Worm (Caenorhabditis elegans): ENCODE measurements around the gene fars-3.
A peak's percentile ranks its signal among the peaks of the same experiment; 100 is the strongest.

fars-3 gene

DNA sequence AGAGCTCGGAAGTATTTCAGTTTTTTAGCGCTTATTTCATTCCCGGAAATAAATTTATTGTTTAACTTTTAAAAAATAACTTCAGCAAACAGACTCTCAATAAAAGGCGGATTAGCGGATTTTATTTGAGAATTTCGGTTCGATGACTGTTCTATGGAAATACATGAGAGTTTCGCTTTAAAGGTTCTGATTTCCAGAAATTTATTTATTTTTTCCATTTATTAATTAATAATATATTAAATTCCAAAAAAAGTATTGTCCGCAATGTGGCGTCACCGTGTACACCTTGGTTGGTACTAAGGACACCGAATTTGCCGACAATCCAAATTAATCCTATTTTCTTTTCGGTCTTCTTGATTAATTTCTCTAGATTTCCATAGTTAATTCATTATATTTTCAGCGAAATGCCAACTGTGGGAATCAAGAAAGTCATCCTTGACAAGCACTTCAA is at the start of gene fars-3:
TSS of gene fars-3 (plus strand) at position 401 of the 451 bp plus-strand sequence.
- no peak for TF ChIP-seq ham-2 (GFP tag; optimal IDR thresholded peaks at IDR 0.05)
- TF ChIP-seq lin-32 (GFP tag; optimal IDR thresholded peaks at IDR 0.05) = no peak
- no peak for TF ChIP-seq nhr-12 (tag; optimal IDR thresholded peaks at IDR 0.05)
- TF ChIP-seq ceh-39 (tag; optimal IDR thresholded peaks at IDR 0.05) = no peak
- TF ChIP-seq unc-39 (tag; optimal IDR thresholded peaks at IDR 0.05) = no peak
- TF ChIP-seq blmp-1 (tag; optimal IDR thresholded peaks at IDR 0.05) = no peak
- no peak for TF ChIP-seq tbx-8 (GFP tag; optimal IDR thresholded peaks at IDR 0.05)
- TF ChIP-seq M03D4.4 (tag; optimal IDR thresholded peaks at IDR 0.05) = no peak
- no peak for TF ChIP-seq nhr-76 (tag; optimal IDR thresholded peaks at IDR 0.05)
- TF ChIP-seq pha-4 (tag; optimal IDR thresholded peaks at IDR 0.05) = peak; percentile 47
- no peak for TF ChIP-seq zip-8 (tag; optimal IDR thresholded peaks at IDR 0.05)
- TF ChIP-seq unc-120 (tag; optimal IDR thresholded peaks at IDR 0.05; ENCODE audit: poor library complexity, severe bottlenecking) = peak; percentile 93
- TF ChIP-seq nhr-28 (tag; optimal IDR thresholded peaks at IDR 0.05) = no peak
- no peak for TF ChIP-seq sptf-1 (tag; optimal IDR thresholded peaks at IDR 0.05)
- TF ChIP-seq ceh-43 (GFP tag; optimal IDR thresholded peaks at IDR 0.05) = no peak
- TF ChIP-seq mep-1 (tag; optimal IDR thresholded peaks at IDR 0.05) = no peak
- no peak for TF ChIP-seq mab-5 (tag; optimal IDR thresholded peaks at IDR 0.05)
- TF ChIP-seq ztf-11 (tag; optimal IDR thresholded peaks at IDR 0.05) = no peak
- no peak for TF ChIP-seq nhr-2 (tag; optimal IDR thresholded peaks at IDR 0.05)
- no peak for TF ChIP-seq sem-2 (GFP tag; optimal IDR thresholded peaks at IDR 0.05)
- peak; percentile 24 for TF ChIP-seq lsy-2 (tag; optimal IDR thresholded peaks at IDR 0.05)
- no peak for TF ChIP-seq hlh-1 (tag; optimal IDR thresholded peaks at IDR 0.05)
- TF ChIP-seq cnd-1 (tag; optimal IDR thresholded peaks at IDR 0.05) = no peak
- no peak for TF ChIP-seq bed-3 (GFP tag; optimal IDR thresholded peaks at IDR 0.05)
- no peak for TF ChIP-seq lin-13 (tag; optimal IDR thresholded peaks at IDR 0.05)
- TF ChIP-seq ceh-83 (GFP tag; optimal IDR thresholded peaks at IDR 0.05) = no peak
- peak; percentile 93 for TF ChIP-seq ces-1 (GFP tag; optimal IDR thresholded peaks at IDR 0.05)

DNA sequence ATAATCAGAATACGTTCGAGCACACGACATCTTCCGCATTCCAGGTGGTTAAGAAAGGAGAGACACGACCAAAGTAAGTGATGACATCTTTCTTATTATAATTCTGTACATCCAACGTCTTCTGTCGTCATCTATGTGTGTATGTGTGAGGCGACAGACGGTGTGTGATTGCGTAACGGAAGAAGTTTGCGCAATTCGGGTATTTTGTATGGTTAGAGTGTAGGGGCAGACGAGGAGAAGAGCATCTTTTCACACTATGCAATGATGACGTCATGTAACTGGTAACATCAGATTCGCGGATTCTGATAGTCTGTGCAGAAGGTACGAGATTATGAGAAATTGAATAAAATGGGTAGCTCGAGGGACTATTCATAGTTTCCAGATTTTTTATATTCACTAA is 49.6 kb upstream of the fars-3 start:
- TF ChIP-seq cnd-1 (tag; optimal IDR thresholded peaks at IDR 0.05) (peak; percentile 79), elt-1 (tag; optimal IDR thresholded peaks at IDR 0.05; ENCODE audit: borderline replicate concordance, insufficient read depth) (peak; percentile 33), mep-1 (tag; optimal IDR thresholded peaks at IDR 0.05) (no peak), nhr-2 (tag; optimal IDR thresholded peaks at IDR 0.05) (peak; percentile 93), zip-8 (tag; optimal IDR thresholded peaks at IDR 0.05) (peak; percentile 97)

DNA sequence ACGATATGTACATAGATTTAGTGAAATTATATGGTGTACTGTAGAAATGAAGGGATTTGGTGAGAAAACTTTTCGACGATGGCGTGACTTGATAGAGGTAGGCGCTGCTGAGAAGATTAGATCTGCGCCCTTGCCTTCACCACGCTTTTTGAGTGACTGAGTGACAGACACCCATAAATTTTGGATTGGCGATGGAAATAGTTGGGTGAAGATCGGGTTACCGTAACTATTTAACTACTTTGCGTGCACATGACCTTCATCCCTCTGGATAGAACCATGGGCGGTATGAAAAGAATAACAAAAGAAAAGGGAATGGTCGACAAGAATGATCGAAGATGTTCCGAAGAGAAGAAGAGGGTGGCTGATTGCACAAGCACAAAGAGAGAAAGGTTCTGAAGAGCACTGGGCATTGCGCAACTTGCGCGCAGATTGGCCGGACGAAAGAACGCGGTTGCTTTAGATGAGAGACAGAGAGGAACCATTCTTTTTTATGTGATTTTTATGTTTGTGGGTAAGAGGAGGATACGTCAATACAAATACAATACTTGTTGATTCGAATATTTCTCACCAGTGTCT is 49.1 kb upstream of the fars-3 start:
- TF ChIP-seq cnd-1 (tag; optimal IDR thresholded peaks at IDR 0.05) = peak; percentile 17
- peak; percentile 88 for TF ChIP-seq nhr-2 (tag; optimal IDR thresholded peaks at IDR 0.05)
- no peak for TF ChIP-seq pha-4 (tag; optimal IDR thresholded peaks at IDR 0.05)
- TF ChIP-seq elt-3 (tag; optimal IDR thresholded peaks at IDR 0.05) = no peak
- TF ChIP-seq sem-2 (GFP tag; optimal IDR thresholded peaks at IDR 0.05) = peak; percentile 13
- TF ChIP-seq mls-2 (tag; optimal IDR thresholded peaks at IDR 0.05) = peak; percentile 20
- TF ChIP-seq zip-8 (tag; optimal IDR thresholded peaks at IDR 0.05) = peak; percentile 89

DNA sequence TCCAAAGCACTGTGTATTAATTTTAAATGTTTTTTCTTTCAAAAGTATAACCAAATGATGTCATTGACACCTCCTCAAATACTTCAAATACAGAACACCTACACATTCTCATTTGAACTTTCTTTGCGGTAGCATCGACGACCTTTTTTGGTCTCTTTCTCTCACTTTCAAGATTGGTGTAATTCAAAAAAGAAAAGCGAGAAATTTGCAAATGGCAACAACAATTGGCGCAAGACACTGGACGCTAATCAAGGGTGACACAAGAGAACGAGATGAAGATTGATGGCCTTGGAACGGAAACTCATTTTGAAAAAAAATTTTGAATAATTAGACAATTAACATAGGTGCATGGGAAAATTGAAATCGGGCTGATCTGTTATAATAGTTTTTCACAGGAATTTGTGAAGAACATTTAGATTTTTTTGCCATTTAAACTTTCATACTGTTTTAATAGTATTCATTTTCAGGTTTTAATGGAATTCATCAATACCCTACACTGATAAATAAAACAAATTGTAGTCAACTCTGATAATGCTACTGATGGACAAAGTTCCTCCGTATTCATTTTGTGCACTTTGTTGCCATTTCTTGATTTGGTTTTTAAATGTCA is 47.5 kb upstream of the fars-3 start, which contains the start of gene fdgt-2:
TSS of gene fdgt-2 (plus strand) at position 560 of the 610 bp plus-strand sequence.
- TF ChIP-seq tbx-8 (GFP tag; optimal IDR thresholded peaks at IDR 0.05) (no peak), ztf-11 (tag; optimal IDR thresholded peaks at IDR 0.05) (no peak), unc-62 (GFP tag; optimal IDR thresholded peaks at IDR 0.05) (peak; percentile 73)

DNA sequence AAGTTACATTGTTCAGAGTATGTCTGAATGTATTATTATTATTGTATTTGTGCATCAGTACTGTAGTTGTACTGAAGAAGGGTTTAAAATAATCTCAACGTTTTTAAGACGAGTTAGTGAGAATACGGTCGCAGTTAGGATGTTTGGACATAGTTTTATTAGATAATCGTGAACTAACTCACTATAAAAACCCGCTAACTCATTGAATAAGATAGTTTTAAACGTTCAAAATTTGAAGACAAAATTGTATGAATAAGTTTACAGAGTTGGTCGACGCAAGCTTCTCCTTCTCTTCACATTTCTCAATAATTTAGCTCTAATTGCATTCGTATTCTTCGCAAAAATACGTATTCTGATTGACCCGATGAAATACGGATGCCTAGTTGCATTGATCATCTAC is 45.6 kb upstream of the fars-3 start:
- TF ChIP-seq mep-1 (tag; optimal IDR thresholded peaks at IDR 0.05) (no peak), lsy-2 (tag; optimal IDR thresholded peaks at IDR 0.05) (peak; percentile 76), M03D4.4 (tag; optimal IDR thresholded peaks at IDR 0.05) (no peak)
